Worm (Caenorhabditis elegans) whole organism, young adult: ENCODE measurements around the gene chil-8.

Experiments
- B0019.2 ChIP-seq: fragments of 200-800 bp; sonication (Bioruptor generic); conservative IDR thresholded peaks from 2 replicates; pipeline ENCODE4 v1.3.6; 2022; ENCODE audit warnings: missing genetic modification reagents, missing genetic modification characterization, missing compliant biosample characterization
- B0035.1 ChIP-seq: sonication (generic microtip); optimal IDR thresholded peaks from 2 replicates; lab custom pipeline; 2016; ENCODE audit warnings: missing genetic modification characterization, mild to moderate bottlenecking, missing compliant biosample characterization, missing genotype, missing genetic modification reagents
- B0336.3 ChIP-seq: fragments of 200-800 bp; sonication (Bioruptor generic); IDR thresholded peaks from 2 replicates; pipeline ENCODE4 v1.3.6; 2022; ENCODE audit warnings: missing genetic modification characterization, missing compliant biosample characterization
- C17E4.6 ChIP-seq: fragments of 200-800 bp; sonication (Bioruptor generic); IDR thresholded peaks from 2 replicates; pipeline ENCODE4 v1.3.6; 2022; ENCODE audit warnings: missing genetic modification reagents, missing genetic modification characterization, missing compliant biosample characterization
- F10E7.11 ChIP-seq: sonication (generic microtip); optimal IDR thresholded peaks from 2 replicates; lab custom pipeline; 2017; ENCODE audit warnings: mild to moderate bottlenecking, missing genetic modification characterization, moderate library complexity, missing compliant biosample characterization
- F23B12.7 ChIP-seq: sonication (generic microtip); optimal IDR thresholded peaks from 2 replicates; lab custom pipeline; 2017; ENCODE audit warnings: missing genetic modification characterization, mild to moderate bottlenecking, missing compliant biosample characterization, antibody characterized with exemption, moderate library complexity; ENCODE audit not compliant: insufficient read depth
- F39B2.1 ChIP-seq: fragments of 200-800 bp; sonication (Bioruptor generic); IDR thresholded peaks from 2 replicates; pipeline ENCODE4 v1.3.6; 2022; ENCODE audit warnings: missing genetic modification reagents, missing genetic modification characterization, missing compliant biosample characterization
- F57A8.1 ChIP-seq: fragments of 200-800 bp; sonication (Bioruptor generic); optimal IDR thresholded peaks from 2 replicates; lab custom pipeline; 2018; ENCODE audit warnings: mild to moderate bottlenecking, missing genetic modification characterization, moderate library complexity, missing compliant biosample characterization
- F57C9.4 ChIP-seq: sonication (generic microtip); optimal IDR thresholded peaks from 2 replicates; lab custom pipeline; 2017; ENCODE audit warnings: mild to moderate bottlenecking, missing genetic modification characterization, missing compliant biosample characterization
- Y53F4B.3 ChIP-seq: fragments of 200-800 bp; sonication (Bioruptor generic); IDR thresholded peaks from 2 replicates; pipeline ENCODE4 v1.3.6; 2022; ENCODE audit warnings: missing genetic modification reagents, missing genetic modification characterization, missing compliant biosample characterization
- Y56A3A.18 ChIP-seq: fragments of 200-800 bp; sonication (Bioruptor generic); IDR thresholded peaks from 2 replicates; pipeline ENCODE4 v1.3.6; 2022; ENCODE audit warnings: missing genetic modification reagents, missing genetic modification characterization, missing compliant biosample characterization
- akir-1 ChIP-seq: fragments of 200-800 bp; sonication (Bioruptor generic); optimal IDR thresholded peaks from 2 replicates; lab custom pipeline; 2018; ENCODE audit warnings: mild to moderate bottlenecking, missing genetic modification characterization, moderate library complexity, missing compliant biosample characterization
- aptf-2 ChIP-seq: fragments of 200-800 bp; sonication (Bioruptor generic); conservative IDR thresholded peaks from 2 replicates; pipeline ENCODE4 v1.3.6; 2022; ENCODE audit warnings: missing genetic modification reagents, missing genetic modification characterization, missing compliant biosample characterization
- atf-7 ChIP-seq: sonication (generic microtip); optimal IDR thresholded peaks from 2 replicates; lab custom pipeline; 2017; ENCODE audit warnings: mild to moderate bottlenecking, missing genetic modification characterization, missing compliant biosample characterization
- athp-1 ChIP-seq: sonication (generic microtip); optimal IDR thresholded peaks from 2 replicates; lab custom pipeline; 2017; ENCODE audit warnings: mild to moderate bottlenecking, missing genetic modification characterization, missing compliant biosample characterization
- attf-5 ChIP-seq: fragments of 200-800 bp; sonication (Bioruptor generic); optimal IDR thresholded peaks from 2 replicates; lab custom pipeline; 2018; ENCODE audit warnings: mild to moderate bottlenecking, missing genetic modification characterization, missing compliant biosample characterization
- bed-2 ChIP-seq: fragments of 200-800 bp; sonication (Bioruptor generic); IDR thresholded peaks from 2 replicates; pipeline ENCODE4 v1.3.6; 2022; ENCODE audit warnings: missing genetic modification reagents, missing genetic modification characterization, missing compliant biosample characterization
- cebp-1 ChIP-seq, 2 experiments: fragments of 200-800 bp in 1 of 2; sonication (Bioruptor generic) in 1 of 2; sonication (generic microtip) in 1 of 2; IDR thresholded peaks in 1 of 2; optimal IDR thresholded peaks in 1 of 2; 2 replicates each; pipeline versions ENCODE4 v1.3.6 to Lab custom; 2017 to 2022; ENCODE audit warnings: missing compliant biosample characterization in 2 of 2, missing genetic modification characterization in 2 of 2, mild to moderate bottlenecking in 1 of 2, missing genetic modification reagents in 1 of 2, moderate library complexity in 1 of 2
- ceh-100 ChIP-seq: fragments of 200-800 bp; sonication (Bioruptor generic); IDR thresholded peaks from 2 replicates; pipeline ENCODE4 v1.3.6; 2022; ENCODE audit warnings: missing genetic modification reagents, missing genetic modification characterization, missing compliant biosample characterization
- ceh-79 ChIP-seq: sonication (generic microtip); optimal IDR thresholded peaks from 2 replicates; lab custom pipeline; 2017; ENCODE audit warnings: mild to moderate bottlenecking, missing genetic modification characterization, missing compliant biosample characterization
- egl-18 ChIP-seq: fragments of 200-800 bp; sonication (Bioruptor generic); IDR thresholded peaks from 2 replicates; pipeline ENCODE4 v1.3.6; 2022; ENCODE audit warnings: missing genetic modification reagents, missing genetic modification characterization, missing compliant biosample characterization
- egrh-3 ChIP-seq: fragments of 200-800 bp; sonication (Bioruptor generic); IDR thresholded peaks from 2 replicates; pipeline ENCODE4 v1.3.6; 2022; ENCODE audit warnings: missing genetic modification reagents, missing genetic modification characterization, missing compliant biosample characterization
- ets-4 ChIP-seq: fragments of 200-800 bp; sonication (Bioruptor generic); optimal IDR thresholded peaks from 2 replicates; lab custom pipeline; 2018; ENCODE audit warnings: mild to moderate bottlenecking, missing genetic modification characterization, missing compliant biosample characterization
- fkh-3 ChIP-seq: sonication (generic microtip); optimal IDR thresholded peaks from 2 replicates; lab custom pipeline; 2016; ENCODE audit warnings: mild to moderate bottlenecking, missing genetic modification characterization, missing compliant biosample characterization
- him-1 ChIP-seq: sonication (generic microtip); optimal IDR thresholded peaks from 2 replicates; lab custom pipeline; 2016; ENCODE audit warnings: missing genotype, missing genetic modification reagents, missing genetic modification characterization, missing compliant biosample characterization
- hmg-1.2 ChIP-seq: fragments of 200-800 bp; sonication (Bioruptor generic); IDR thresholded peaks from 2 replicates; pipeline ENCODE4 v1.3.6; 2022; ENCODE audit warnings: missing genetic modification reagents, missing genetic modification characterization, missing compliant biosample characterization
- let-526 ChIP-seq: fragments of 200-800 bp; sonication (Bioruptor generic); IDR thresholded peaks from 2 replicates; pipeline ENCODE4 v1.3.6; 2022; ENCODE audit warnings: missing genetic modification reagents, missing genetic modification characterization, missing compliant biosample characterization
- lin-26 ChIP-seq: fragments of 200-800 bp; sonication (Bioruptor generic); IDR thresholded peaks from 2 replicates; pipeline ENCODE4 v1.3.6; 2022; ENCODE audit warnings: missing genetic modification reagents, missing genetic modification characterization, missing compliant biosample characterization
- lin-35 ChIP-seq, 3 experiments: fragments of 150-350 bp in 2 of 3; sonication (generic microtip) in 1 of 3; optimal IDR thresholded peaks; 2 replicates each; lab custom pipeline; 2014 to 2018; ENCODE audit warnings: missing biosample characterization in 3 of 3, missing genetic modification characterization in 3 of 3, missing genetic modification reagents in 3 of 3
- lin-40 ChIP-seq: sonication (generic microtip); optimal IDR thresholded peaks from 2 replicates; lab custom pipeline; 2016; ENCODE audit warnings: missing genetic modification characterization, mild to moderate bottlenecking, missing compliant biosample characterization, missing genotype, missing genetic modification reagents
- lin-54 ChIP-seq: fragments of 200-800 bp; sonication (Bioruptor generic); optimal IDR thresholded peaks from 2 replicates; lab custom pipeline; 2018; ENCODE audit warnings: mild to moderate bottlenecking, missing genetic modification characterization, missing compliant biosample characterization
- lsy-27 ChIP-seq: sonication (generic microtip); optimal IDR thresholded peaks from 2 replicates; lab custom pipeline; 2017; ENCODE audit warnings: missing genetic modification characterization, mild to moderate bottlenecking, missing compliant biosample characterization, antibody characterized with exemption, missing genotype, borderline replicate concordance; ENCODE audit not compliant: insufficient read depth
- madf-3 ChIP-seq: fragments of 200-800 bp; sonication (Bioruptor generic); IDR thresholded peaks from 2 replicates; pipeline ENCODE4 v1.3.6; 2022; ENCODE audit warnings: missing genetic modification reagents, missing genetic modification characterization, missing compliant biosample characterization
- madf-8 ChIP-seq: fragments of 200-800 bp; sonication (Bioruptor generic); conservative IDR thresholded peaks from 2 replicates; pipeline ENCODE4 v1.3.6; 2022; ENCODE audit warnings: missing genetic modification reagents, missing genetic modification characterization, missing compliant biosample characterization
- nhr-120 ChIP-seq: fragments of 200-800 bp; sonication (Bioruptor generic); IDR thresholded peaks from 2 replicates; pipeline ENCODE4 v1.3.6; 2022; ENCODE audit warnings: missing genetic modification characterization, missing compliant biosample characterization
- nhr-80 ChIP-seq: sonication (generic microtip); optimal IDR thresholded peaks from 2 replicates; lab custom pipeline; 2016; ENCODE audit warnings: missing genetic modification characterization, missing compliant biosample characterization
- rcor-1 ChIP-seq: fragments of 200-800 bp; sonication (Bioruptor generic); IDR thresholded peaks from 2 replicates; pipeline ENCODE4 v1.3.6; 2022; ENCODE audit warnings: missing genetic modification reagents, missing genetic modification characterization, missing compliant biosample characterization
- rec-8 ChIP-seq, 2 experiments: sonication (generic microtip); optimal IDR thresholded peaks; 2 replicates each; lab custom pipeline; 2016; ENCODE audit warnings: mild to moderate bottlenecking in 2 of 2, missing genetic modification characterization in 2 of 2, missing genetic modification reagents in 2 of 2, missing genotype in 2 of 2, missing biosample characterization in 1 of 2, missing compliant biosample characterization in 1 of 2, moderate library complexity in 1 of 2
- repo-1 ChIP-seq: sonication (generic microtip); optimal IDR thresholded peaks from 2 replicates; lab custom pipeline; 2017; ENCODE audit warnings: mild to moderate bottlenecking, missing genetic modification characterization, missing compliant biosample characterization
- rpc-1 ChIP-seq, 2 experiments: fragments of 150-350 bp in 1 of 2; sonication (generic microtip) in 1 of 2; optimal IDR thresholded peaks; 2 replicates each; lab custom pipeline; 2014 to 2018; ENCODE audit warnings: missing biosample characterization in 1 of 2, missing genetic modification characterization in 1 of 2, missing genetic modification reagents in 1 of 2, missing genotype in 1 of 2
- sdz-38 ChIP-seq: sonication (generic microtip); optimal IDR thresholded peaks from 2 replicates; lab custom pipeline; 2016; ENCODE audit warnings: missing genotype, missing genetic modification characterization, missing compliant biosample characterization
- sea-2 ChIP-seq: fragments of 200-800 bp; sonication (Bioruptor generic); IDR thresholded peaks from 2 replicates; pipeline ENCODE4 v1.3.6; 2022; ENCODE audit warnings: missing genetic modification characterization, missing compliant biosample characterization
- somi-1 ChIP-seq: fragments of 200-800 bp; sonication (Bioruptor generic); optimal IDR thresholded peaks from 2 replicates; lab custom pipeline; 2018; ENCODE audit warnings: mild to moderate bottlenecking, missing genetic modification characterization, missing compliant biosample characterization
- xnd-1 ChIP-seq: sonication (generic microtip); optimal IDR thresholded peaks from 2 replicates; lab custom pipeline; 2016; ENCODE audit warnings: missing genotype, missing genetic modification reagents, missing genetic modification characterization, missing compliant biosample characterization
- ztf-18 ChIP-seq: sonication (generic microtip); optimal IDR thresholded peaks from 2 replicates; lab custom pipeline; 2016; ENCODE audit warnings: missing genotype, mild to moderate bottlenecking, missing genetic modification characterization, missing compliant biosample characterization
- ztf-22 ChIP-seq: fragments of 200-800 bp; sonication (Bioruptor generic); optimal IDR thresholded peaks from 2 replicates; lab custom pipeline; 2018; ENCODE audit warnings: mild to moderate bottlenecking, missing genetic modification characterization, moderate library complexity, missing compliant biosample characterization
- ztf-28 ChIP-seq: fragments of 200-800 bp; sonication (Bioruptor generic); IDR thresholded peaks from 2 replicates; pipeline ENCODE4 v1.3.6; 2022; ENCODE audit warnings: missing genetic modification reagents, missing genetic modification characterization, missing compliant biosample characterization
- ztf-3 ChIP-seq: fragments of 200-800 bp; sonication (Bioruptor generic); optimal IDR thresholded peaks from 2 replicates; lab custom pipeline; 2018; ENCODE audit warnings: mild to moderate bottlenecking, missing genetic modification characterization, missing compliant biosample characterization

chil-8 gene

ce11 chrII:9891823-9892222, 19.0 kb upstream of the chil-8 start:
- TF ChIP-seq athp-1 (tag; lab: Kevin White, UChicago): no peak
- no peak for TF ChIP-seq somi-1 (GFP tag; lab: Kevin White, UChicago)
- TF ChIP-seq rec-8 (tag; optimal IDR thresholded peaks at IDR 0.05; lab: Kevin White, UChicago): no peak
- TF ChIP-seq Y53F4B.3 (GFP tag; lab: Robert Waterston, UW): no peak
- TF ChIP-seq nhr-80 (tag; lab: Kevin White, UChicago): peak; percentile 97
- no peak for TF ChIP-seq him-1 (tag; lab: Kevin White, UChicago)
- TF ChIP-seq F10E7.11 (tag; lab: Kevin White, UChicago): no peak
- TF ChIP-seq C17E4.6 (GFP tag; lab: Robert Waterston, UW): no peak
- no peak for TF ChIP-seq B0019.2
- TF ChIP-seq cebp-1 (GFP tag; IDR thresholded peaks at IDR 0.05; lab: Robert Waterston, UW): no peak
- no peak for TF ChIP-seq cebp-1 (tag; optimal IDR thresholded peaks at IDR 0.05; lab: Kevin White, UChicago)
- TF ChIP-seq fkh-3 (tag; lab: Kevin White, UChicago): no peak
- TF ChIP-seq akir-1 (GFP tag; lab: Kevin White, UChicago): no peak
- no peak for TF ChIP-seq egrh-3
- TF ChIP-seq ets-4: peak; percentile 71
- no peak for TF ChIP-seq ceh-79
- TF ChIP-seq lin-54: peak; percentile 21
- no peak for TF ChIP-seq nhr-120 (GFP tag; lab: Robert Waterston, UW)
- TF ChIP-seq let-526 (GFP tag; lab: Robert Waterston, UW): no peak
- no peak for TF ChIP-seq F57A8.1 (GFP tag; lab: Kevin White, UChicago)
- TF ChIP-seq F57C9.4 (tag; lab: Kevin White, UChicago): no peak
- TF ChIP-seq Y56A3A.18 (GFP tag; lab: Robert Waterston, UW): no peak
- TF ChIP-seq ztf-18 (tag; lab: Kevin White, UChicago): no peak
- no peak for TF ChIP-seq B0336.3
- no peak for TF ChIP-seq F23B12.7 (tag; lab: Kevin White, UChicago)
- no peak for TF ChIP-seq egl-18 (GFP tag; lab: Robert Waterston, UW)
- peak; percentile 68; the same call in 1 of the 2 replicates for TF ChIP-seq lin-26 (GFP tag; lab: Robert Waterston, UW)
- no peak for TF ChIP-seq B0035.1 (tag; lab: Kevin White, UChicago)
- no peak for TF ChIP-seq sdz-38 (tag; lab: Kevin White, UChicago)
- TF ChIP-seq ztf-22 (GFP tag; lab: Kevin White, UChicago): peak; percentile 55
- no peak for TF ChIP-seq lin-35 (GFP tag; optimal IDR thresholded peaks at IDR 0.05; lab: Kevin White, UChicago)
- TF ChIP-seq ztf-3: no peak
- no peak for TF ChIP-seq lsy-27
- TF ChIP-seq ztf-28 (GFP tag; lab: Robert Waterston, UW): no peak
- TF ChIP-seq ceh-100 (GFP tag; lab: Robert Waterston, UW): no peak
- no peak for TF ChIP-seq rcor-1 (GFP tag; lab: Robert Waterston, UW)
- TF ChIP-seq lin-40 (tag; lab: Kevin White, UChicago): no peak
- TF ChIP-seq attf-5 (GFP tag; lab: Kevin White, UChicago): no peak
- TF ChIP-seq F39B2.1 (GFP tag; lab: Robert Waterston, UW): no peak
- no peak for TF ChIP-seq madf-8 (GFP tag; lab: Robert Waterston, UW)
- no peak for TF ChIP-seq madf-3 (GFP tag; lab: Robert Waterston, UW)
- no peak for TF ChIP-seq sea-2 (GFP tag; lab: Robert Waterston, UW)
- TF ChIP-seq aptf-2: no peak
- TF ChIP-seq repo-1 (tag; lab: Kevin White, UChicago): no peak
- no peak for TF ChIP-seq hmg-1.2 (GFP tag; lab: Robert Waterston, UW)
- no peak for TF ChIP-seq xnd-1 (tag; lab: Kevin White, UChicago)
- TF ChIP-seq rpc-1 (optimal IDR thresholded peaks at IDR 0.05; lab: Kevin White, UChicago): no peak
- no peak for TF ChIP-seq rpc-1 (tag; optimal IDR thresholded peaks at IDR 0.05; lab: Kevin White, UChicago)
- TF ChIP-seq atf-7: peak; percentile 26
- TF ChIP-seq bed-2: no peak
